Worm (Caenorhabditis elegans) whole organism, late embryonic: ENCODE results near the gene clec-199.
A peak's percentile ranks its signal among the peaks of the same experiment; 100 is the strongest.

Experiments used
- K02D7.2 ChIP-seq: sonication (generic microtip); optimal IDR thresholded peaks from 2 replicates; lab custom pipeline; 2017; ENCODE audit warnings: mild to moderate bottlenecking, missing genetic modification characterization, missing compliant biosample characterization
- Y22D7AL.16 ChIP-seq: sonication (generic microtip); optimal IDR thresholded peaks from 2 replicates; lab custom pipeline; 2016; ENCODE audit warnings: missing genetic modification characterization, missing compliant biosample characterization
- ahr-1 ChIP-seq: sonication (generic microtip); optimal IDR thresholded peaks from 2 replicates; lab custom pipeline; 2016; ENCODE audit warnings: missing genetic modification characterization, missing compliant biosample characterization
- ama-1 ChIP-seq: fragments of 150-350 bp; optimal IDR thresholded peaks from 2 replicates; lab custom pipeline; 2014
- ceh-22 ChIP-seq: sonication (generic microtip); optimal IDR thresholded peaks from 2 replicates; lab custom pipeline; 2017; ENCODE audit warnings: missing biosample characterization, missing genetic modification characterization
- ceh-30 ChIP-seq: fragments of 150-350 bp; optimal IDR thresholded peaks from 2 replicates; lab custom pipeline; 2014; ENCODE audit warnings: missing biosample characterization, missing genetic modification characterization
- ceh-31 ChIP-seq: sonication (generic microtip); optimal IDR thresholded peaks from 2 replicates; lab custom pipeline; 2016; ENCODE audit warnings: missing genetic modification characterization, missing compliant biosample characterization
- ceh-34 ChIP-seq: sonication (generic microtip); optimal IDR thresholded peaks from 2 replicates; lab custom pipeline; 2016; ENCODE audit warnings: mild to moderate bottlenecking, missing genetic modification characterization, missing compliant biosample characterization
- ceh-48 ChIP-seq: sonication (generic microtip); optimal IDR thresholded peaks from 2 replicates; lab custom pipeline; 2016; ENCODE audit warnings: missing genetic modification characterization, inconsistent platforms, missing compliant biosample characterization
- che-1 ChIP-seq: sonication (generic microtip); optimal IDR thresholded peaks from 2 replicates; lab custom pipeline; 2016; ENCODE audit warnings: mild to moderate bottlenecking, missing genetic modification characterization, missing compliant biosample characterization
- dmd-4 ChIP-seq: sonication (generic microtip); optimal IDR thresholded peaks from 2 replicates; lab custom pipeline; 2016; ENCODE audit warnings: borderline replicate concordance, missing genetic modification characterization, missing compliant biosample characterization
- dve-1 ChIP-seq: sonication (generic microtip); optimal IDR thresholded peaks from 2 replicates; lab custom pipeline; 2017; ENCODE audit warnings: antibody characterized with exemption, mild to moderate bottlenecking, missing genetic modification characterization, missing compliant biosample characterization
- elt-2 ChIP-seq: sonication (generic microtip); optimal IDR thresholded peaks from 2 replicates; lab custom pipeline; 2016; ENCODE audit warnings: missing genetic modification reagents, missing genetic modification characterization, missing compliant biosample characterization
- eyg-1 ChIP-seq: sonication (generic microtip); optimal IDR thresholded peaks from 2 replicates; lab custom pipeline; 2016; ENCODE audit warnings: missing genotype, missing genetic modification characterization, missing compliant biosample characterization
- fkh-10 ChIP-seq: fragments of 150-350 bp; optimal IDR thresholded peaks from 2 replicates; lab custom pipeline; 2014; ENCODE audit warnings: missing biosample characterization, missing genetic modification reagents, missing genetic modification characterization
- hlh-30 ChIP-seq: sonication (generic microtip); optimal IDR thresholded peaks from 2 replicates; lab custom pipeline; 2017; ENCODE audit warnings: antibody characterized with exemption, missing genetic modification characterization, missing compliant biosample characterization; ENCODE audit not compliant: insufficient read depth
- madf-2 ChIP-seq: sonication (generic microtip); optimal IDR thresholded peaks from 2 replicates; lab custom pipeline; 2017; ENCODE audit warnings: missing genetic modification characterization, missing compliant biosample characterization
- nfya-1 ChIP-seq: sonication (generic microtip); optimal IDR thresholded peaks from 2 replicates; lab custom pipeline; 2017; ENCODE audit warnings: missing genetic modification characterization, mild to moderate bottlenecking, missing compliant biosample characterization, antibody characterized with exemption, moderate library complexity
- npax-4 ChIP-seq: sonication (generic microtip); optimal IDR thresholded peaks from 2 replicates; lab custom pipeline; 2016; ENCODE audit warnings: missing genetic modification characterization, missing compliant biosample characterization
- odd-2 ChIP-seq: sonication (generic microtip); optimal IDR thresholded peaks from 2 replicates; lab custom pipeline; 2017; ENCODE audit warnings: antibody characterized with exemption, mild to moderate bottlenecking, missing genetic modification characterization, missing compliant biosample characterization
- pha-2 ChIP-seq: sonication (generic microtip); optimal IDR thresholded peaks from 2 replicates; lab custom pipeline; 2017; ENCODE audit warnings: mild to moderate bottlenecking, missing genetic modification characterization, missing compliant biosample characterization
- pqm-1 ChIP-seq: sonication (generic microtip); optimal IDR thresholded peaks from 2 replicates; lab custom pipeline; 2016; ENCODE audit warnings: missing genetic modification characterization, missing compliant biosample characterization
- pros-1 ChIP-seq: fragments of 150-350 bp; optimal IDR thresholded peaks from 2 replicates; lab custom pipeline; 2014; ENCODE audit warnings: missing biosample characterization, missing genetic modification reagents, missing genetic modification characterization
- sdc-2 ChIP-seq: sonication (generic microtip); optimal IDR thresholded peaks from 2 replicates; lab custom pipeline; 2016; ENCODE audit warnings: missing genotype, missing genetic modification characterization, missing compliant biosample characterization
- sox-2 ChIP-seq: fragments of 200-800 bp; sonication (Bioruptor generic); IDR thresholded peaks from 2 replicates; pipeline ENCODE4 v1.3.6; 2022; ENCODE audit warnings: missing genetic modification reagents, missing genetic modification characterization, missing compliant biosample characterization
- sox-4 ChIP-seq: sonication (generic microtip); optimal IDR thresholded peaks from 2 replicates; lab custom pipeline; 2017; ENCODE audit warnings: mild to moderate bottlenecking, missing genetic modification characterization, inconsistent platforms, missing compliant biosample characterization
- tbx-2 ChIP-seq: sonication (generic microtip); optimal IDR thresholded peaks from 2 replicates; lab custom pipeline; 2016; ENCODE audit warnings: missing genetic modification characterization, missing compliant biosample characterization
- ttx-3 ChIP-seq: sonication (generic microtip); optimal IDR thresholded peaks from 2 replicates; lab custom pipeline; 2016; ENCODE audit warnings: missing genetic modification reagents, missing genetic modification characterization, missing compliant biosample characterization
- unc-3 ChIP-seq, 2 experiments: fragments of 200-800 bp in 1 of 2; sonication (Bioruptor generic) in 1 of 2; sonication (generic microtip) in 1 of 2; conservative IDR thresholded peaks in 1 of 2; optimal IDR thresholded peaks in 1 of 2; 2 replicates each; pipeline versions ENCODE4 v1.3.6 to Lab custom; 2016 to 2022; ENCODE audit warnings: missing compliant biosample characterization in 2 of 2, missing genetic modification characterization in 2 of 2, missing genetic modification reagents in 1 of 2
- unc-42 ChIP-seq: sonication (generic microtip); optimal IDR thresholded peaks from 2 replicates; lab custom pipeline; 2016; ENCODE audit warnings: missing genotype, missing genetic modification characterization, missing compliant biosample characterization
- unc-55 ChIP-seq: sonication (generic microtip); optimal IDR thresholded peaks from 2 replicates; lab custom pipeline; 2017; ENCODE audit warnings: missing biosample characterization, missing genetic modification reagents, missing genetic modification characterization
- unc-86 ChIP-seq: sonication (generic microtip); optimal IDR thresholded peaks from 2 replicates; lab custom pipeline; 2016; ENCODE audit warnings: missing genetic modification characterization, missing compliant biosample characterization

clec-199 gene

DNA sequence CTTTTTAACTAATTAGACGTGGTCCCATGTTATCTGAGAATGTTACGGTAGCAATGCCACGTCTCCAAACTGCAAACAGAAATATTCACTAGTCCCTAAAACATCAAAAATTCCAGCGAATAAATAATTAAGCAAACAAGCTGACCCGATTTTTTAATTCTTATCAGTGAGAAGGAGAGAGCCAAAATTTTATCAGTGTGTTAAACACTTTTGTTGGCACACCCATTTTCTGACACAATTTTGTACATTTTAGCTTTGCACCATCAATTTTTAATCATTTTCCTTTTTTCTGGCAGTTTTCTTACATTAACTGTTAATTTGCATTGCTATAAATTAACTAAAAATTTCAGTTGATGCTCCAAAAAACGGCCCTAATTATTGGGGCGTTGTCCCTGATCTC lies 31.2 kb upstream of the clec-199 start, which contains the start of gene C49C3.4:
Gene C49C3.4 (plus strand): TSS at position 351 of the 400 bp plus-strand sequence.
- TF ChIP-seq unc-86 (tag; lab: Kevin White, UChicago) (no peak), che-1 (tag; lab: Kevin White, UChicago) (no peak), ama-1 (lab: Kevin White, UChicago) (no peak), ahr-1 (tag; lab: Kevin White, UChicago) (no peak), tbx-2 (no peak), npax-4 (no peak), K02D7.2 (no peak)
- TF ChIP-seq, all 69 proteins: peak for 0

DNA sequence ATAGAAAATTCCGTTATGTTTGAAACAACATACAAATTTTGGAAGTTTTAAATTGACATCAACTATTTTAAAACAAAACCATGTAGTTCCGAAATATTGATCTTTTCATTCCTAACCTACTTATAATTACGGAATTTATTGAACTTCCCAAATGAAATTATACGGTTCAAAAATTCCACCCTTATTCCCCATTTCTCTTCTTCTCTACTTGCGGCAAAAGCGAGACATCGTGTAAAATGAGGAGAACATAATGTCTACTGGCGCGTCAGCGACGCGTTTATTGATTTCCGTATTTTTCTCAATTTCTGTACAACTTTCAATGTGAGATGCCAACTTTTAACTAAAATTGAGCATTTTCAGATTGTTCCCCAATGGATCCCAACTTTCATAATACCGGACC lies 22.9 kb upstream of the clec-199 start, which contains the start of gene ceh-88:
Gene ceh-88 (plus strand): TSS at position 355 of the 400 bp plus-strand sequence.
- TF ChIP-seq ceh-31 (tag; lab: Kevin White, UChicago) (peak; percentile 3), unc-42 (tag; lab: Kevin White, UChicago) (peak; percentile 73), ceh-22 (tag; lab: Kevin White, UChicago) (no peak), ceh-48 (peak; percentile 88), ceh-34 (tag; lab: Kevin White, UChicago) (no peak)

DNA sequence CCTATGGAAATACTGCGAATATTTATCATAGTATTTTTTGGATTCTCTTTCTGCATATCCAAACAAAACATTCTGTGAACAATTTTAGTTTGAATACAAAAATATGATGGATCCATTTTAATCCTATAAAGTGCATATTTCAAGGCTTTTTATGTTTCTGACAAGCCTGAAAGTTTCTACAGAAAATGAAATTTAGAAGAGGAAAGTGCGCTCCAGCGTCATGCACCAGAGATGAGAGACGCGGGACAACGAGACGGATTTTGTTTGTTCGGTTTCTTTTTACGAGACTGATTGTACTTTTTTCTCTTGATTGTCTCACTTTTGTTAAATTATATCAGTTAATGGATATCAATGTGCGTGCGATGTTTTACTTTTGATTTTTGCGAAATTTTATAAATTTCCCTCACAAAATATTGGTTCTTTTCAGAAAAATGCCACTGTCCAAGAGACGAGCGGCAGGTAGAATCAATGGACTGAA lies 20.5 kb upstream of the clec-199 start, which contains the start of gene C49C3.6:
Gene C49C3.6 (plus strand): TSS at position 428 of the 478 bp plus-strand sequence.
- TF ChIP-seq madf-2 (tag; lab: Kevin White, UChicago) = no peak
- TF ChIP-seq odd-2 (tag; lab: Kevin White, UChicago) = no peak
- peak; percentile 62 for TF ChIP-seq unc-42 (tag; lab: Kevin White, UChicago)

DNA sequence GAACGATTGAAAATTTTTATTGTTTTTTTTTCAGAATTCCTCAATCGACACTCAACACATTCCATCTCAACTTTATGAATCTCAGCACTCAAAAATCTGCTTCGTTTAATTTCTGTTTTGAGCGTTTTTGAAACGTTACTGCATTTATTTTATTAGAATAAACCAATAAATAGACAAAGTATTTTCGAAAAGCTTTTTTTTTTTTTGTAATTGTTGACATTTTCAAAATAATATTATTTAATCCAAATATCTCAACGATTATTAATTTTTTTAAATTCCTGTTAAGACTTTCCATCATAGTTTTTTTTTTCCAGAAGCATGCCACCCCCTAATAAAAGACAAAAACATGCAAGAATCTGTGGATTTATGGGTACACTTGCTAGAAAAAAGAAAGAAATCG lies 19.4 kb upstream of the clec-199 start, which contains the start of gene C49C3.7:
Gene C49C3.7 (plus strand): TSS at position 301 of the 400 bp plus-strand sequence.
- TF ChIP-seq ceh-34 (tag; lab: Kevin White, UChicago) = no peak
- no peak for TF ChIP-seq dve-1 (tag; lab: Kevin White, UChicago)

DNA sequence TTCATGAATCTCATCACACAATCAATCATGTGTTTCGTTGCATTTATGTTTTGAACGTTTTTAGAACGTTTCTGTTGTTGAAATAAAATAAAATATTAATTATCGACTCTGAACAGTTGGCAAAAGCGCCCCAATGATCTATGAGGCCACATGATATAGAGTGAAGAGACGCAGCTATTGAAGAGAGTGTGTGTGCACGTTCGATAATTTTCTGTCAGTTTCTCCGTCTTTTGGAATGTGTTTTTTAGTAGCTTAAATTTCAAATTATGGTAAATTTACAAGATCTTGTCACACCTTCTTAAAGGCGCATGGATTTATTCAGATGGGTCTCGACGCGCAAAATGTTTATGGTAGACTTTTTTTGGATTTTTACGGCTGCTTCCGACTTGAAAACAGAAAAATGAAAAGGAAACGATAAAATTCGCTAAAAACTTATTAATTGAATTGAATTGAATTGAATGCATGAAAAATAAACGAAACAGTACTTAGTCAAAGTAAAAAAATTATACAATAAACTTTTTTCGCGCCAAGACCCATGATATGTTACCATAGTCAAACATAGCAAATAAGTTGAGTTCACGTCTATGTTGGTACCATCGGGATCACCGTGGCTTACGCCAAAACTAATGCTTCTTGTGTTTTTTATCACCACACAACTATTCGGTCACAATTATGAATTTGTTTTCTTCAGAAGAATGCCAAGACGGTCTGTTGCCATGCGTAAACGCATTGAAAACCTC lies 18.0 kb upstream of the clec-199 start, which contains the start of gene C49C3.15:
Gene C49C3.15 (plus strand): TSS at position 690 of the 740 bp plus-strand sequence.
- TF ChIP-seq nfya-1 (tag; lab: Kevin White, UChicago) (peak; percentile 15), unc-55 (GFP tag; lab: Kevin White, UChicago) (peak; percentile 38), hlh-30 (tag; lab: Kevin White, UChicago) (peak; percentile 77), sox-4 (tag; lab: Kevin White, UChicago) (no peak), pros-1 (tag; lab: Kevin White, UChicago) (no peak), npax-4 (no peak), Y22D7AL.16 (no peak), ttx-3 (tag; lab: Kevin White, UChicago) (no peak), K02D7.2 (no peak), ceh-31 (tag; lab: Kevin White, UChicago) (peak; percentile 21), pqm-1 (tag; lab: Kevin White, UChicago) (no peak), sdc-2 (tag; lab: Kevin White, UChicago) (no peak), elt-2 (tag; lab: Kevin White, UChicago) (no peak), fkh-10 (GFP tag; lab: Kevin White, UChicago) (no peak)

DNA sequence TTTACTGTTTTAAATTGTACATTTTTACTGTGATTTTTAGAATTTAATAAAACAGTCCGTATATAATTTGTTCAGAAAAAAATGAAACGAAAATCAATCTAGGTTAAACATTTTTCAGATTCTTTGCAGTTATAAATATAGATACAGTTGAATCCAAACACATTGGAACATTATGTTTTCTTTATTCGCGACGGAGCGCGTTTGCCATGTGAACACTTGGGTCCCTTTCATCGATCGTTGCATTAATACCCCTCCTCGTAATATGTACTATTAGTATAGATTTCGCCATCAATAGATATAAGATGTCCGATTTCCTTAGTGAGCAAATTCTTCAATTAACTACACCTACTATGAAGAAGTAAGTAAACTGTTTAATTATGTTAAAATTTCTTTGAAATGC lies 16.7 kb upstream of the clec-199 start, which contains the start of gene C49C3.8:
Gene C49C3.8 (plus strand): TSS at position 173 of the 400 bp plus-strand sequence.
- TF ChIP-seq ceh-48 = peak; percentile 45
- TF ChIP-seq npax-4 = no peak

DNA sequence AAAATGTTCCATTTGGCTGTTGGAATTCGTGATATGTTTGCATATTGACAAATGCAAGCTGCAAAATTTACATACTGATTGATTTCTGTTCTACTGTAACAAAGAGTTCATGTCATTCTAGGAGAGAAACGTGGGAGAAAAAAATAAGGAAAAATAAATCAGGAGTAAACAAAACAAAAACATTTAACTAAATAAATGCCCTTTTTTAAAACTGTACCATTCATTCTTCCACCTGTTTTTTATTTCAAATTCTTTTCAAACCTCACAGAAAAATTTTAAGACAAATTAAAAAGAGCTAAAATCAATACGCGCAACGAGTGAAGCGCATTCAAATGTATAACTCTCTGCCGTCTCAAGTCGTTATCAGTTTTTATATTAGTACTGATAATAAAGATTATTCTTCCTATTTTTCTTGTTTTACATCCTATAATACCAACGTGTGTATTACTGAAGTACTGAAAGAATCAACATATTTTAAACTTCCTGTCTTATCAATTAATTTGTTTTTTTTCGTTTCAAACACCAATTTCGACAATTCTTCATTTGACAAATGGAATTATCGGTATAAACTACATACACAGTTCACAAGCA lies 12.7 kb upstream of the clec-199 start, which contains the start of gene C49C3.10:
Gene C49C3.10 (minus strand): TSS at position 51 of the 591 bp plus-strand sequence.
- TF ChIP-seq eyg-1 (tag; lab: Kevin White, UChicago) = no peak
- no peak for TF ChIP-seq ceh-22 (tag; lab: Kevin White, UChicago)
- no peak for TF ChIP-seq sox-2 (GFP tag; lab: Robert Waterston, UW)
- TF ChIP-seq elt-2 (tag; lab: Kevin White, UChicago) = peak; percentile 78
- no peak for TF ChIP-seq unc-3 (GFP tag; conservative IDR thresholded peaks at IDR 0.05; lab: Robert Waterston, UW)
- no peak for TF ChIP-seq unc-3 (tag; optimal IDR thresholded peaks at IDR 0.05; lab: Kevin White, UChicago)
- no peak for TF ChIP-seq ceh-30 (tag; lab: Kevin White, UChicago)
- no peak for TF ChIP-seq pha-2
- no peak for TF ChIP-seq dmd-4 (tag; lab: Kevin White, UChicago)
- TF ChIP-seq, all 69 proteins: peak for 1
